Worm (Caenorhabditis elegans) whole organism, young adult: ENCODE measurements around the gene srx-84.

ENCODE experiments used
- B0035.1 ChIP-seq: sonication (generic microtip); optimal IDR thresholded peaks from 2 replicates; lab custom pipeline; 2016; ENCODE audit warnings: missing genetic modification characterization, mild to moderate bottlenecking, missing compliant biosample characterization, missing genotype, missing genetic modification reagents
- C17E4.6 ChIP-seq: fragments of 200-800 bp; sonication (Bioruptor generic); IDR thresholded peaks from 2 replicates; pipeline ENCODE4 v1.3.6; 2022; ENCODE audit warnings: missing genetic modification reagents, missing genetic modification characterization, missing compliant biosample characterization
- F49E8.2 ChIP-seq: sonication (generic microtip); optimal IDR thresholded peaks from 3 replicates; lab custom pipeline; 2017; ENCODE audit warnings: missing genetic modification characterization, mild to moderate bottlenecking, missing compliant biosample characterization, antibody characterized with exemption, moderate library complexity; ENCODE audit not compliant: insufficient read depth
- F52B5.7 ChIP-seq: sonication (generic microtip); optimal IDR thresholded peaks from 2 replicates; lab custom pipeline; 2016; ENCODE audit warnings: mild to moderate bottlenecking, missing genetic modification characterization, missing compliant biosample characterization
- F57C9.4 ChIP-seq: sonication (generic microtip); optimal IDR thresholded peaks from 2 replicates; lab custom pipeline; 2017; ENCODE audit warnings: mild to moderate bottlenecking, missing genetic modification characterization, missing compliant biosample characterization
- K12H6.12 ChIP-seq: fragments of 200-800 bp; sonication (Bioruptor generic); optimal IDR thresholded peaks from 2 replicates; lab custom pipeline; 2018; ENCODE audit warnings: mild to moderate bottlenecking, missing genetic modification characterization, missing compliant biosample characterization
- T26A5.8 ChIP-seq: sonication (generic microtip); optimal IDR thresholded peaks from 2 replicates; lab custom pipeline; 2016; ENCODE audit warnings: missing genetic modification characterization, missing compliant biosample characterization
- Y53F4B.3 ChIP-seq: fragments of 200-800 bp; sonication (Bioruptor generic); IDR thresholded peaks from 2 replicates; pipeline ENCODE4 v1.3.6; 2022; ENCODE audit warnings: missing genetic modification reagents, missing genetic modification characterization, missing compliant biosample characterization
- Y79H2A.3 ChIP-seq: fragments of 200-800 bp; sonication (Bioruptor generic); conservative IDR thresholded peaks from 2 replicates; pipeline ENCODE4 v1.3.6; 2022; ENCODE audit warnings: missing genetic modification reagents, missing genetic modification characterization, missing compliant biosample characterization
- Y95B8A.8 ChIP-seq: fragments of 200-800 bp; sonication (Bioruptor generic); IDR thresholded peaks from 2 replicates; pipeline ENCODE4 v1.3.6; 2022; ENCODE audit warnings: missing genetic modification reagents, missing genetic modification characterization, missing compliant biosample characterization
- ama-1 ChIP-seq, 3 experiments: fragments of 150-350 bp in 1 of 3; sonication (generic microtip) in 2 of 3; optimal IDR thresholded peaks; 2 replicates each; lab custom pipeline; 2014 to 2018; ENCODE audit warnings: missing biosample characterization in 2 of 3, missing genetic modification characterization in 2 of 3, missing genetic modification reagents in 2 of 3
- aptf-3 ChIP-seq: fragments of 200-800 bp; sonication (Bioruptor generic); IDR thresholded peaks from 2 replicates; pipeline ENCODE4 v1.3.6; 2022; ENCODE audit warnings: missing genetic modification characterization, missing compliant biosample characterization
- atf-7 ChIP-seq: sonication (generic microtip); optimal IDR thresholded peaks from 2 replicates; lab custom pipeline; 2017; ENCODE audit warnings: mild to moderate bottlenecking, missing genetic modification characterization, missing compliant biosample characterization
- athp-1 ChIP-seq: sonication (generic microtip); optimal IDR thresholded peaks from 2 replicates; lab custom pipeline; 2017; ENCODE audit warnings: mild to moderate bottlenecking, missing genetic modification characterization, missing compliant biosample characterization
- attf-5 ChIP-seq: fragments of 200-800 bp; sonication (Bioruptor generic); optimal IDR thresholded peaks from 2 replicates; lab custom pipeline; 2018; ENCODE audit warnings: mild to moderate bottlenecking, missing genetic modification characterization, missing compliant biosample characterization
- attf-6 ChIP-seq: fragments of 200-800 bp; sonication (Bioruptor generic); IDR thresholded peaks from 2 replicates; pipeline ENCODE4 v1.3.6; 2022; ENCODE audit warnings: missing genetic modification reagents, missing genetic modification characterization, missing compliant biosample characterization
- cebp-1 ChIP-seq, 2 experiments: fragments of 200-800 bp in 1 of 2; sonication (Bioruptor generic) in 1 of 2; sonication (generic microtip) in 1 of 2; IDR thresholded peaks in 1 of 2; optimal IDR thresholded peaks in 1 of 2; 2 replicates each; pipeline versions ENCODE4 v1.3.6 to Lab custom; 2017 to 2022; ENCODE audit warnings: missing compliant biosample characterization in 2 of 2, missing genetic modification characterization in 2 of 2, mild to moderate bottlenecking in 1 of 2, missing genetic modification reagents in 1 of 2, moderate library complexity in 1 of 2
- ceh-79 ChIP-seq: sonication (generic microtip); optimal IDR thresholded peaks from 2 replicates; lab custom pipeline; 2017; ENCODE audit warnings: mild to moderate bottlenecking, missing genetic modification characterization, missing compliant biosample characterization
- dpff-1 ChIP-seq: sonication (generic microtip); optimal IDR thresholded peaks from 2 replicates; lab custom pipeline; 2017; ENCODE audit warnings: mild to moderate bottlenecking, missing genetic modification characterization, missing compliant biosample characterization
- ets-4 ChIP-seq: fragments of 200-800 bp; sonication (Bioruptor generic); optimal IDR thresholded peaks from 2 replicates; lab custom pipeline; 2018; ENCODE audit warnings: mild to moderate bottlenecking, missing genetic modification characterization, missing compliant biosample characterization
- fkh-3 ChIP-seq: sonication (generic microtip); optimal IDR thresholded peaks from 2 replicates; lab custom pipeline; 2016; ENCODE audit warnings: mild to moderate bottlenecking, missing genetic modification characterization, missing compliant biosample characterization
- gei-17 ChIP-seq: fragments of 200-800 bp; sonication (Bioruptor generic); optimal IDR thresholded peaks from 2 replicates; lab custom pipeline; 2018; ENCODE audit warnings: mild to moderate bottlenecking, missing genetic modification characterization, missing compliant biosample characterization
- hmg-1.2 ChIP-seq: fragments of 200-800 bp; sonication (Bioruptor generic); IDR thresholded peaks from 2 replicates; pipeline ENCODE4 v1.3.6; 2022; ENCODE audit warnings: missing genetic modification reagents, missing genetic modification characterization, missing compliant biosample characterization
- hrde-1 ChIP-seq: sonication (generic microtip); optimal IDR thresholded peaks from 2 replicates; lab custom pipeline; 2016; ENCODE audit warnings: missing genetic modification characterization, mild to moderate bottlenecking, missing compliant biosample characterization, moderate library complexity, missing genotype, missing genetic modification reagents, borderline replicate concordance
- let-526 ChIP-seq: fragments of 200-800 bp; sonication (Bioruptor generic); IDR thresholded peaks from 2 replicates; pipeline ENCODE4 v1.3.6; 2022; ENCODE audit warnings: missing genetic modification reagents, missing genetic modification characterization, missing compliant biosample characterization
- lin-26 ChIP-seq: fragments of 200-800 bp; sonication (Bioruptor generic); IDR thresholded peaks from 2 replicates; pipeline ENCODE4 v1.3.6; 2022; ENCODE audit warnings: missing genetic modification reagents, missing genetic modification characterization, missing compliant biosample characterization
- lin-54 ChIP-seq: fragments of 200-800 bp; sonication (Bioruptor generic); optimal IDR thresholded peaks from 2 replicates; lab custom pipeline; 2018; ENCODE audit warnings: mild to moderate bottlenecking, missing genetic modification characterization, missing compliant biosample characterization
- madf-8 ChIP-seq: fragments of 200-800 bp; sonication (Bioruptor generic); conservative IDR thresholded peaks from 2 replicates; pipeline ENCODE4 v1.3.6; 2022; ENCODE audit warnings: missing genetic modification reagents, missing genetic modification characterization, missing compliant biosample characterization
- mes-4 ChIP-seq: sonication (generic microtip); optimal IDR thresholded peaks from 2 replicates; lab custom pipeline; 2016; ENCODE audit warnings: missing genotype, missing genetic modification characterization, missing compliant biosample characterization
- nfya-2 ChIP-seq: fragments of 200-800 bp; sonication (Bioruptor generic); IDR thresholded peaks from 2 replicates; pipeline ENCODE4 v1.3.6; 2022; ENCODE audit warnings: missing genetic modification reagents, missing genetic modification characterization, missing compliant biosample characterization
- nhr-120 ChIP-seq: fragments of 200-800 bp; sonication (Bioruptor generic); IDR thresholded peaks from 2 replicates; pipeline ENCODE4 v1.3.6; 2022; ENCODE audit warnings: missing genetic modification characterization, missing compliant biosample characterization
- rcor-1 ChIP-seq: fragments of 200-800 bp; sonication (Bioruptor generic); IDR thresholded peaks from 2 replicates; pipeline ENCODE4 v1.3.6; 2022; ENCODE audit warnings: missing genetic modification reagents, missing genetic modification characterization, missing compliant biosample characterization
- repo-1 ChIP-seq: sonication (generic microtip); optimal IDR thresholded peaks from 2 replicates; lab custom pipeline; 2017; ENCODE audit warnings: mild to moderate bottlenecking, missing genetic modification characterization, missing compliant biosample characterization
- sdz-38 ChIP-seq: sonication (generic microtip); optimal IDR thresholded peaks from 2 replicates; lab custom pipeline; 2016; ENCODE audit warnings: missing genotype, missing genetic modification characterization, missing compliant biosample characterization
- tbx-9 ChIP-seq: sonication (generic microtip); optimal IDR thresholded peaks from 2 replicates; lab custom pipeline; 2016; ENCODE audit warnings: borderline replicate concordance, missing genetic modification characterization, inconsistent platforms, missing compliant biosample characterization
- zim-3 ChIP-seq: sonication (generic microtip); optimal IDR thresholded peaks from 2 replicates; lab custom pipeline; 2017; ENCODE audit warnings: mild to moderate bottlenecking, missing genetic modification characterization, moderate library complexity, missing compliant biosample characterization
- ztf-18 ChIP-seq: sonication (generic microtip); optimal IDR thresholded peaks from 2 replicates; lab custom pipeline; 2016; ENCODE audit warnings: missing genotype, mild to moderate bottlenecking, missing genetic modification characterization, missing compliant biosample characterization
- ztf-22 ChIP-seq: fragments of 200-800 bp; sonication (Bioruptor generic); optimal IDR thresholded peaks from 2 replicates; lab custom pipeline; 2018; ENCODE audit warnings: mild to moderate bottlenecking, missing genetic modification characterization, moderate library complexity, missing compliant biosample characterization

Gene srx-84

ce11 chrV:11593427-11593826 lies 5.5 kb upstream of the srx-84 start, which contains the start of gene srx-80:
Gene srx-80 (plus strand): TSS chrV:11593727.
- TF ChIP-seq B0035.1 (tag; lab: Kevin White, UChicago), result no peak
- TF ChIP-seq athp-1 (tag; lab: Kevin White, UChicago), result no peak
- no peak for TF ChIP-seq Y53F4B.3 (GFP tag; lab: Robert Waterston, UW)
- no peak for TF ChIP-seq F52B5.7
- TF ChIP-seq rcor-1, result no peak
- no peak for TF ChIP-seq lin-54
- TF ChIP-seq hmg-1.2 (GFP tag; lab: Robert Waterston, UW), result no peak
- TF ChIP-seq ama-1 (optimal IDR thresholded peaks at IDR 0.05; lab: Kevin White, UChicago), result no peak
- no peak for TF ChIP-seq ama-1 (GFP tag; optimal IDR thresholded peaks at IDR 0.05; lab: Kevin White, UChicago)
- TF ChIP-seq ets-4 (GFP tag; lab: Kevin White, UChicago), result no peak
- TF ChIP-seq gei-17 (GFP tag; lab: Kevin White, UChicago), result no peak
- TF ChIP-seq lin-26, result no peak
- no peak for TF ChIP-seq F57C9.4 (tag; lab: Kevin White, UChicago)
- TF ChIP-seq sdz-38, result no peak
- no peak for TF ChIP-seq let-526
- TF ChIP-seq F49E8.2 (tag; lab: Kevin White, UChicago), result no peak

DNA sequence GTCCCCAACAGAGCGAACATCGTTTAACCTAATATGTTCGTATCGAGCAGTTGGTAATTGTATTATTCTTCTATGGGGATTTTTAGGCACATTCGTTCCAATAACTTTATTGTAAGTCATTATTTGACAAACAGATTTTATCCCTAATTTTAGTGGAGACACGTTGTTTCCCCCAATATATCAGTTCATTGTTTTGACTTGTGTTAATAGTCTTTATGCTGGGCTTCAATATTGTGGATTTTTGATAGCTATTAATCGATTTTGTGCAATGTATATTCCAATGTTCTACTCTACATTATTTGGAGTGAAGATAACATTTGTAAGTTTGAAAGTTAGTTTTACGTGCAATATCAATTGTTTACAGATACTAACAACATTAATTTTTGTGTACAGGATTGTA lies 5.0 kb upstream of the srx-84 start:
- TF ChIP-seq ztf-18 (no peak), zim-3 (no peak), ama-1 (optimal IDR thresholded peaks at IDR 0.05; lab: Kevin White, UChicago) (no peak), ama-1 (GFP tag; optimal IDR thresholded peaks at IDR 0.05; lab: Kevin White, UChicago) (no peak), attf-6 (GFP tag; lab: Robert Waterston, UW) (no peak), cebp-1 (GFP tag; IDR thresholded peaks at IDR 0.05; lab: Robert Waterston, UW) (no peak), cebp-1 (tag; optimal IDR thresholded peaks at IDR 0.05; lab: Kevin White, UChicago) (no peak), K12H6.12 (no peak), C17E4.6 (GFP tag; lab: Robert Waterston, UW) (no peak), hrde-1 (no peak), madf-8 (GFP tag; lab: Robert Waterston, UW) (no peak), F52B5.7 (no peak), repo-1 (no peak), aptf-3 (GFP tag; lab: Robert Waterston, UW) (no peak)

DNA sequence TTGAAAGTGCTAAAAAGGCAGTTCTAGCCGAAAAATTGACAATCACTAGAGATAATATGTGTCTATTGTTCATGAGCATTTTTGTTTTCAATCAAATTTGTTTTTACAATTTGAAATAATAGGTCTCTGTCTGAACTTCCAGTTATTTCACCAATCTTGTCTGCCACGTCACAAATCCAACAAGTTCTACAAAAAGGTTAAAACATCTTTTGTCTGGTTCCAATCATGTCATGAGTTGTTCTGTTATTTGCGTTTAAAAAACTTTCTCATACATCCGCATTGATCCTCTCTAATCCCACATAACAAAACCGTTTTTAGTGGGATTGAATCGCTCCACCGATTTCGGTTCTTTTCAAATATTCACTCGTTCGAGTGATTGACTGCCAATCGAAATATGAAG lies 1.9 kb downstream of the srx-84 start, which contains the start of gene F35B12.9:
TSS of gene F35B12.9 (plus strand) at position 372 of the 400 bp plus-strand sequence.
- TF ChIP-seq ama-1 (optimal IDR thresholded peaks at IDR 0.05; lab: Kevin White, UChicago), result no peak
- TF ChIP-seq ama-1 (GFP tag; optimal IDR thresholded peaks at IDR 0.05; lab: Kevin White, UChicago), result no peak
- TF ChIP-seq Y95B8A.8, result no peak
- no peak for TF ChIP-seq nfya-2 (GFP tag; lab: Robert Waterston, UW)
- TF ChIP-seq K12H6.12, result no peak
- TF ChIP-seq attf-5, result no peak
- TF ChIP-seq Y79H2A.3 (GFP tag; lab: Robert Waterston, UW), result no peak
- no peak for TF ChIP-seq tbx-9 (tag; lab: Kevin White, UChicago)
- TF ChIP-seq atf-7 (tag; lab: Kevin White, UChicago), result no peak
- no peak for TF ChIP-seq nhr-120 (GFP tag; lab: Robert Waterston, UW)
- no peak for TF ChIP-seq dpff-1 (tag; lab: Kevin White, UChicago)
- TF ChIP-seq mes-4 (tag; lab: Kevin White, UChicago), result no peak
- TF ChIP-seq C17E4.6 (GFP tag; lab: Robert Waterston, UW), result no peak
- no peak for TF ChIP-seq T26A5.8 (tag; lab: Kevin White, UChicago)
- no peak for TF ChIP-seq Y53F4B.3 (GFP tag; lab: Robert Waterston, UW)
- TF ChIP-seq ceh-79 (tag; lab: Kevin White, UChicago), result no peak
- no peak for TF ChIP-seq hrde-1
- no peak for TF ChIP-seq fkh-3 (tag; lab: Kevin White, UChicago)
- TF ChIP-seq ztf-22 (GFP tag; lab: Kevin White, UChicago), result no peak
- TF ChIP-seq, all 124 proteins: peak for 0
